Fruit fly (Drosophila melanogaster) ovary, adult (tissue): ENCODE measurements around the gene CG15739.

Experiments
- CG17801 ChIP-seq: fragments of 200-800 bp; optimal IDR thresholded peaks from 2 replicates; lab custom pipeline; 2019; ENCODE audit warnings: missing biosample characterization, mild to moderate bottlenecking, missing genetic modification characterization, moderate library complexity; ENCODE audit not compliant: partially characterized antibody

Gene CG15739

dm6 chrX:11913581-11913980, 40.5 kb downstream of the CG15739 start:
- TF ChIP-seq CG17801 (GFP tag; lab: Kevin White, UChicago) = no peak

dm6 chrX:11915154-11915593, 42.1 kb downstream of the CG15739 start:
- TF ChIP-seq CG17801 (GFP tag; lab: Kevin White, UChicago) = peak; percentile 35

dm6 chrX:11917056-11917633, 44.0 kb downstream of the CG15739 start, which contains the start of gene pot:
pot (minus strand) TSS chrX:11917260.
- TF ChIP-seq CG17801 (GFP tag; lab: Kevin White, UChicago) = peak; percentile 25

- peak; percentile 28 for TF ChIP-seq CG17801 (GFP tag; lab: Kevin White, UChicago)
These were observed 47.8 kb downstream of the CG15739 start for dm6 chrX:11920959-11921358.

dm6 chrX:11922650-11923237, 49.6 kb downstream of the CG15739 start:
- TF ChIP-seq CG17801 (GFP tag; lab: Kevin White, UChicago) = no peak

dm6 chrX:11923698-11924097, 50.6 kb downstream of the CG15739 start:
- TF ChIP-seq CG17801 (GFP tag; lab: Kevin White, UChicago) = no peak

dm6 chrX:11924562-11924961, 51.4 kb downstream of the CG15739 start, which contains the start of gene Sclp:
Sclp (minus strand) TSS chrX:11924662.
- TF ChIP-seq CG17801 (GFP tag; lab: Kevin White, UChicago) = peak; percentile 7
